Worm (Caenorhabditis elegans): ENCODE data around the gene F44B9.10.
A peak's percentile ranks its signal among the peaks of the same experiment; 100 is the strongest.

The F44B9.10 gene

DNA sequence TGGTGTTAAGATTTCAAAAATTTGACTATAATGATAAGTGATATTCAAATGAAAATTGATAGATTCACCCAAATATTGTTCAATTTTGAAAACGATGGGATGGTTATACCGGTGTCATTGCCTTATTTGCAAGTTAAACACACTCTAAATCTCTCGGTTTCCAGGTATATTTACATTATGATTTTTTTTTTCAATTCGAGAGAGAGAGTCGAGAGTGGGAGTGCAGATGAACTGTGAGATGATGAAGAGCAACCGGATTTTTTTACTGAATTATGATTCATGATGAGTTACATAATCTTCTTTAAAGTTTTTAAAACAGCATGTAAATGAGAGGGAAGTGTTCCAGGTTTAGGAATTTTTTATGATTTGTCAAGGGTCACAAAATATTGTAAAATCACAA, at the start of gene F44B9.10:
F44B9.10 (minus strand) TSS at position 101 of the 400 bp plus-strand sequence.
- TF ChIP-seq snpc-4 (GFP tag; optimal IDR thresholded peaks at IDR 0.05) (no peak), snpc-4 (tag; optimal IDR thresholded peaks at IDR 0.05) (no peak), F37B4.10 (GFP tag; IDR thresholded peaks at IDR 0.05) (no peak), F57A8.1 (GFP tag; optimal IDR thresholded peaks at IDR 0.05) (no peak), sea-2 (GFP tag; IDR thresholded peaks at IDR 0.05) (no peak), gei-17 (GFP tag; optimal IDR thresholded peaks at IDR 0.05) (no peak), lin-54 (GFP tag; optimal IDR thresholded peaks at IDR 0.05) (no peak), ztf-22 (GFP tag; optimal IDR thresholded peaks at IDR 0.05) (no peak), rec-8 (tag; optimal IDR thresholded peaks at IDR 0.05) (no peak), bed-1 (GFP tag; IDR thresholded peaks at IDR 0.05) (no peak), F55B11.4 (tag; optimal IDR thresholded peaks at IDR 0.05; ENCODE audit: borderline replicate concordance, insufficient read depth) (no peak), hrde-1 (tag; optimal IDR thresholded peaks at IDR 0.05; ENCODE audit: borderline replicate concordance) (no peak), sptf-2 (GFP tag; optimal IDR thresholded peaks at IDR 0.05) (no peak), dox-1 (GFP tag; IDR thresholded peaks at IDR 0.05) (no peak), ceh-58 (GFP tag; IDR thresholded peaks at IDR 0.05) (no peak), dpl-1 (GFP tag; optimal IDR thresholded peaks at IDR 0.05) (no peak), pha-4 (tag; optimal IDR thresholded peaks at IDR 0.05) (no peak), hlh-26 (GFP tag; conservative IDR thresholded peaks at IDR 0.05) (no peak), lag-1 (GFP tag; IDR thresholded peaks at IDR 0.05) (no peak), zfh-2 (GFP tag; conservative IDR thresholded peaks at IDR 0.05) (no peak), F33H1.4 (GFP tag; IDR thresholded peaks at IDR 0.05) (no peak)

DNA sequence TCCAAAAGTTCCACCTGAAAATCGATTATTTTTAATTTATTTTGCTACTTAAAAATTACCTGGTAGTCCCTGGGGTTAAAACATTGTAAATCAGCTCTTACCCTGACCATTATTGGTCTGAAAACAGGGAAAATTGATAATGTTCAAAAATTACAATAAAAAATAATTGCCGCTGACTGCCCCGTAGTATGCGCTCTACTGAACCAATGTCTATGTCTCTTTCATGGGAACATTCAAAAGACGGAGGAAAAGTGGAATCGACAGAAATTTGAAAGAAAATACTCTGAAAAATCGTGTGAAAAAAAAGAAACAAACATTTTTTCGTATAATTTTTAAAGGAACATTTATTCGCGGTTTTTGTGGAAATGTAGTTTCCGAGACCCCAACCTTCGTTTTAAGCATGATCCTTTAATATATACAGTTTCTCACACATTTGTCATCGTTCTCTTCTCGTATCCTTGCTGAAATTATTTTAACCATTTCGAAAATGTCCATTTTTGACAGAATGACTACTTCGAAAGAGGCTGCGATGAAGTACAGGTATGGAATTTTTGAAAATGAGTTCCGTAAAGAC, 46.8 kb upstream of the F44B9.10 start, which contains the start of the genes dcr-1 and apc-2:
dcr-1 (minus strand) TSS at position 117 of the 574 bp plus-strand sequence.
apc-2 (plus strand) TSS at position 465 of the 574 bp plus-strand sequence.
- TF ChIP-seq mel-28 (tag; optimal IDR thresholded peaks at IDR 0.05; ENCODE audit: borderline replicate concordance) (no peak), efl-1 (GFP tag; optimal IDR thresholded peaks at IDR 0.05) (peak; percentile 67), dpl-1 (GFP tag; optimal IDR thresholded peaks at IDR 0.05) (peak; percentile 36), D2030.7 (GFP tag; IDR thresholded peaks at IDR 0.05) (peak; percentile 32; the same call in 1 of the 2 replicates), attf-3 (GFP tag; conservative IDR thresholded peaks at IDR 0.05) (no peak), aptf-2 (GFP tag; conservative IDR thresholded peaks at IDR 0.05) (no peak), rcor-1 (GFP tag; IDR thresholded peaks at IDR 0.05) (no peak), tbx-9 (tag; optimal IDR thresholded peaks at IDR 0.05; ENCODE audit: borderline replicate concordance) (no peak), gei-17 (GFP tag; optimal IDR thresholded peaks at IDR 0.05) (no peak), F23B12.7 (tag; optimal IDR thresholded peaks at IDR 0.05; ENCODE audit: insufficient read depth) (no peak), Y53F4B.3 (GFP tag; IDR thresholded peaks at IDR 0.05) (no peak), lag-1 (GFP tag; IDR thresholded peaks at IDR 0.05) (no peak), madf-6 (GFP tag; IDR thresholded peaks at IDR 0.05) (0 out of 2 replicates have a peak, but pooled peaks have one; percentile 35), F52B5.7 (tag; optimal IDR thresholded peaks at IDR 0.05) (no peak), F33H1.4 (GFP tag; IDR thresholded peaks at IDR 0.05) (peak; percentile 63), T26A5.8 (tag; optimal IDR thresholded peaks at IDR 0.05) (no peak), ceh-100 (GFP tag; IDR thresholded peaks at IDR 0.05) (no peak), dox-1 (GFP tag; IDR thresholded peaks at IDR 0.05) (no peak), T07F8.4 (tag; optimal IDR thresholded peaks at IDR 0.05) (no peak), lsl-1 (GFP tag; optimal IDR thresholded peaks at IDR 0.05) (peak; percentile 68), ztf-18 (tag; optimal IDR thresholded peaks at IDR 0.05) (no peak), ekl-4 (GFP tag; IDR thresholded peaks at IDR 0.05) (no peak)

All from whole organism, young adult.